Fruit fly (Drosophila melanogaster): ENCODE data around the gene CG8607.
A peak's percentile ranks its signal among the peaks of the same experiment; 100 is the strongest.

CG8607 gene

dm6 chr3L:7344965-7345427 is 25.1 kb downstream of the CG8607 start, which contains the start of gene Cln7 (continued):
- TF ChIP-seq CG13775 (GFP tag; optimal IDR thresholded peaks at IDR 0.05) (no peak), pnt (GFP tag; optimal IDR thresholded peaks at IDR 0.05) (no peak), wdn (GFP tag; IDR thresholded peaks at IDR 0.05) (no peak), Awh (GFP tag; IDR thresholded peaks at IDR 0.05) (no peak), CG17385 (GFP tag; optimal IDR thresholded peaks at IDR 0.05) (peak; percentile 53), CG8478 (optimal IDR thresholded peaks at IDR 0.05) (no peak), CG31441 (GFP tag; IDR thresholded peaks at IDR 0.05) (peak; percentile 38; the same call in 1 of the 2 replicates), da (GFP tag; optimal IDR thresholded peaks at IDR 0.05) (peak; percentile 30), CG4617 (GFP tag; optimal IDR thresholded peaks at IDR 0.05; ENCODE audit: borderline replicate concordance) (no peak), CG12155 (GFP tag; optimal IDR thresholded peaks at IDR 0.05) (no peak), CkIIα-i1 (GFP tag; IDR thresholded peaks at IDR 0.05) (no peak), Max (GFP tag; optimal IDR thresholded peaks at IDR 0.05) (no peak), al (GFP tag; IDR thresholded peaks at IDR 0.05) (no peak), Optix (GFP tag; IDR thresholded peaks at IDR 0.05) (peak; percentile 38; the same call in 1 of the 3 replicates), cas (GFP tag; IDR thresholded peaks at IDR 0.05) (no peak), insv (GFP tag; optimal IDR thresholded peaks at IDR 0.05) (peak in 1 of 2 experiments; percentile 46), CG14710 (tag; optimal IDR thresholded peaks at IDR 0.05) (peak; percentile 20), CG10366 (GFP tag; IDR thresholded peaks at IDR 0.05) (no peak), Six4 (GFP tag; optimal IDR thresholded peaks at IDR 0.05) (no peak), Usf (GFP tag; optimal IDR thresholded peaks at IDR 0.05) (no peak), sc (optimal IDR thresholded peaks at IDR 0.05) (no peak), sc (GFP tag; optimal IDR thresholded peaks at IDR 0.05) (no peak), exex (tag; optimal IDR thresholded peaks at IDR 0.05) (peak; percentile 43), CG2202 (tag; optimal IDR thresholded peaks at IDR 0.05) (no peak), Hey (tag; optimal IDR thresholded peaks at IDR 0.05) (no peak), CG6854 (GFP tag; optimal IDR thresholded peaks at IDR 0.05) (peak; percentile 57), ato (GFP tag; IDR thresholded peaks at IDR 0.05; ENCODE audit: partially characterized antibody) (peak; percentile 41; the same call in 1 of the 2 replicates), B-H2 (GFP tag; optimal IDR thresholded peaks at IDR 0.05) (peak; percentile 65), ac (GFP tag; optimal IDR thresholded peaks at IDR 0.05) (peak; percentile 8), vfl (GFP tag; optimal IDR thresholded peaks at IDR 0.05) (no peak), fd64A (GFP tag; optimal IDR thresholded peaks at IDR 0.05) (peak; percentile 29), Hr78 (GFP tag; optimal IDR thresholded peaks at IDR 0.05) (peak in 1 of 2 experiments; percentile 11), CG42726 (GFP tag; IDR thresholded peaks at IDR 0.05; ENCODE audit: partially characterized antibody) (peak; percentile 38; the same call in 1 of the 2 replicates), Stat92E (GFP tag; optimal IDR thresholded peaks at IDR 0.05) (peak in 1 of 3 experiments; percentile 88), grau (tag; optimal IDR thresholded peaks at IDR 0.05) (peak; percentile 36), CHES-1-like (GFP tag; optimal IDR thresholded peaks at IDR 0.05) (peak; percentile 38), CG12744 (GFP tag; optimal IDR thresholded peaks at IDR 0.05) (no peak), CG33213 (GFP tag; optimal IDR thresholded peaks at IDR 0.05) (no peak), CG2712 (tag; optimal IDR thresholded peaks at IDR 0.05) (peak; percentile 56), Dip3 (GFP tag; optimal IDR thresholded peaks at IDR 0.05) (no peak), CG5180 (GFP tag; optimal IDR thresholded peaks at IDR 0.05) (peak; percentile 93), CG18011 (GFP tag; optimal IDR thresholded peaks at IDR 0.05) (no peak), CG12071 (GFP tag; optimal IDR thresholded peaks at IDR 0.05) (peak; percentile 70), CG17568 (GFP tag; optimal IDR thresholded peaks at IDR 0.05) (no peak), Rfx (GFP tag; IDR thresholded peaks at IDR 0.05) (peak; percentile 55), Hr51 (GFP tag; optimal IDR thresholded peaks at IDR 0.05) (no peak), toy (GFP tag; IDR thresholded peaks at IDR 0.05) (no peak), CG15514 (GFP tag; optimal IDR thresholded peaks at IDR 0.05) (peak; percentile 51), fu2 (GFP tag; optimal IDR thresholded peaks at IDR 0.05) (no peak), lola (GFP tag; optimal IDR thresholded peaks at IDR 0.05) (no peak)
